Worm (Caenorhabditis elegans) whole organism, L2 larva: ENCODE measurements around the gene egl-46.

Experiments
- C34F6.9 ChIP-seq: fragments of 150-350 bp; optimal IDR thresholded peaks from 2 replicates; lab custom pipeline; 2014; ENCODE audit warnings: missing biosample characterization, missing genetic modification characterization
- ZK546.5 ChIP-seq: sonication (generic microtip); optimal IDR thresholded peaks from 2 replicates; lab custom pipeline; 2017; ENCODE audit warnings: missing biosample characterization, missing genetic modification characterization
- elt-3 ChIP-seq: sonication (generic microtip); optimal IDR thresholded peaks from 2 replicates; lab custom pipeline; 2017; ENCODE audit warnings: missing biosample characterization, missing genetic modification characterization
- mab-5 ChIP-seq: fragments of 150-350 bp; optimal IDR thresholded peaks from 2 replicates; lab custom pipeline; 2014; ENCODE audit warnings: missing biosample characterization, missing genetic modification characterization
- mdl-1 ChIP-seq, 2 experiments: fragments of 150-350 bp in 1 of 2; sonication (generic microtip) in 1 of 2; optimal IDR thresholded peaks; 2 replicates each; lab custom pipeline; 2017; ENCODE audit warnings: missing biosample characterization in 2 of 2, missing genetic modification characterization in 2 of 2
- nhr-11 ChIP-seq: fragments of 150-350 bp; optimal IDR thresholded peaks from 2 replicates; lab custom pipeline; 2014; ENCODE audit warnings: missing biosample characterization, missing genetic modification characterization
- nhr-237 ChIP-seq: fragments of 150-350 bp; optimal IDR thresholded peaks from 2 replicates; lab custom pipeline; 2014; ENCODE audit warnings: missing biosample characterization, missing genetic modification characterization
- nhr-25 ChIP-seq: fragments of 150-350 bp; sonication (generic microtip); optimal IDR thresholded peaks from 3 replicates; lab custom pipeline; 2014; ENCODE audit warnings: missing biosample characterization, missing genetic modification characterization
- nhr-77 ChIP-seq: fragments of 150-350 bp; optimal IDR thresholded peaks from 2 replicates; lab custom pipeline; 2014; ENCODE audit warnings: missing biosample characterization, missing genetic modification characterization
- skn-1 ChIP-seq: sonication (generic microtip); optimal IDR thresholded peaks from 2 replicates; lab custom pipeline; 2017; ENCODE audit warnings: missing biosample characterization, missing genetic modification characterization
- unc-62 ChIP-seq: fragments of 150-350 bp; optimal IDR thresholded peaks from 2 replicates; lab custom pipeline; 2014; ENCODE audit warnings: missing biosample characterization, missing genetic modification reagents, missing genetic modification characterization
- ztf-11 ChIP-seq: sonication (generic microtip); optimal IDR thresholded peaks from 2 replicates; lab custom pipeline; 2017; ENCODE audit warnings: missing biosample characterization, missing genetic modification characterization

DNA sequence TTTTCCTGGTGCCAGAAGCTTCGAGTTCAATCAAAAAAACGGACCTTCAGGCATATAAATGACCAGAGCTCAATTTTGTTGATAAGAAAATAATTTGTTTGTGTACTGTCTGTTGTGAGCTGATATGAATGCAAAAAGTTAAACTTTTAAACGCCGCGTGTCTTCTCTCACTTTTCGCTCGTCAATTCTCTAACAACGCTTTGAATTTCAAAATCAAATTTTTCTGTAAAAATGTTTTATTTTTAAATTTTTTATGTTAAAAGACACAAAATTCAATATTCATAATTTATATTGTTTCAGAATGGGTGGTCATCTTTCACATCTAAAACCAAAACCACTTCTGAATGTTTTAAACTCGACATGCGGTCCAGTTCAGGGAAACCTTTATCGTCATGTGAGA, 7.4 kb downstream of the egl-46 start, which contains the start of gene cest-31:
- TF ChIP-seq unc-62 (no peak), nhr-237 (tag; lab: Kevin White, UChicago) (no peak), nhr-11 (tag; lab: Kevin White, UChicago) (no peak), nhr-77 (tag; lab: Kevin White, UChicago) (no peak), skn-1 (no peak), elt-3 (tag; lab: Kevin White, UChicago) (no peak), mdl-1 (tag; optimal IDR thresholded peaks at IDR 0.05; lab: Kevin White, UChicago) (no peak), nhr-25 (tag; lab: Kevin White, UChicago) (no peak), ZK546.5 (no peak), C34F6.9 (no peak), ztf-11 (no peak), mab-5 (tag; lab: Kevin White, UChicago) (no peak)
